Fruit fly (Drosophila melanogaster) whole organism, embryonic: ENCODE measurements around the gene bnl.

ENCODE experiments used
- Asciz ChIP-seq: fragments of 200-800 bp; sonication (Bioruptor generic); optimal IDR thresholded peaks from 2 replicates; lab custom pipeline; 2017; ENCODE audit warnings: missing biosample characterization, mild to moderate bottlenecking, missing genetic modification characterization, missing genetic modification reagents
- Atf-2 ChIP-seq: fragments of 200-800 bp; sonication (Bioruptor generic); optimal IDR thresholded peaks from 2 replicates; lab custom pipeline; 2016; ENCODE audit warnings: missing biosample characterization, missing genetic modification characterization
- Atf3 ChIP-seq: fragments of 200-800 bp; sonication (Bioruptor generic); optimal IDR thresholded peaks from 3 replicates; lab custom pipeline; 2016; ENCODE audit warnings: missing biosample characterization, missing genetic modification characterization
- Bteb2 ChIP-seq: fragments of 200-800 bp; sonication (Bioruptor generic); optimal IDR thresholded peaks from 2 replicates; lab custom pipeline; 2016; ENCODE audit warnings: missing biosample characterization, missing genetic modification characterization
- CG12104 ChIP-seq: fragments of 200-800 bp; sonication (Bioruptor generic); optimal IDR thresholded peaks from 3 replicates; lab custom pipeline; 2016; ENCODE audit warnings: missing biosample characterization, missing genetic modification characterization
- CG1233 ChIP-seq: fragments of 200-800 bp; sonication (Bioruptor generic); optimal IDR thresholded peaks from 4 replicates; lab custom pipeline; 2018; ENCODE audit warnings: missing biosample characterization, mild to moderate bottlenecking, missing genetic modification characterization
- CG12659 ChIP-seq: fragments of 200-800 bp; sonication (Bioruptor generic); optimal IDR thresholded peaks from 3 replicates; lab custom pipeline; 2017; ENCODE audit warnings: mild to moderate bottlenecking, missing biosample characterization, missing genetic modification reagents, missing genetic modification characterization
- CG13424 ChIP-seq: fragments of 200-800 bp; sonication (Bioruptor generic); optimal IDR thresholded peaks from 2 replicates; lab custom pipeline; 2019; ENCODE audit warnings: missing biosample characterization, mild to moderate bottlenecking, missing genetic modification characterization, moderate library complexity
- CG13775 ChIP-seq: fragments of 200-800 bp; sonication (Bioruptor generic); optimal IDR thresholded peaks from 3 replicates; lab custom pipeline; 2017; ENCODE audit warnings: missing biosample characterization, mild to moderate bottlenecking, missing genetic modification characterization
- CG14441 ChIP-seq: fragments of 200-800 bp; sonication (Bioruptor generic); IDR thresholded peaks from 2 replicates; pipeline ENCODE4 v1.3.6; 2022; ENCODE audit warnings: missing biosample characterization, missing genetic modification characterization
- CG15269 ChIP-seq: fragments of 200-800 bp; sonication (Bioruptor generic); optimal IDR thresholded peaks from 2 replicates; lab custom pipeline; 2018; ENCODE audit warnings: missing biosample characterization, mild to moderate bottlenecking, missing genetic modification characterization, moderate library complexity
- CG17186 ChIP-seq: fragments of 200-800 bp; sonication (Bioruptor generic); optimal IDR thresholded peaks from 3 replicates; lab custom pipeline; 2017; ENCODE audit warnings: missing biosample characterization, missing genetic modification reagents, missing genetic modification characterization
- CG17829 ChIP-seq: fragments of 200-800 bp; optimal IDR thresholded peaks from 2 replicates; lab custom pipeline; 2019; ENCODE audit warnings: missing biosample characterization, mild to moderate bottlenecking, missing genetic modification characterization, moderate library complexity
- CG2875 ChIP-seq: fragments of 200-800 bp; sonication (Bioruptor generic); optimal IDR thresholded peaks from 2 replicates; lab custom pipeline; 2017; ENCODE audit warnings: missing biosample characterization, mild to moderate bottlenecking, missing genetic modification characterization, missing genetic modification reagents
- CG3065 ChIP-seq: fragments of 200-800 bp; sonication (Bioruptor generic); optimal IDR thresholded peaks from 2 replicates; lab custom pipeline; 2016; ENCODE audit warnings: missing biosample characterization, missing genetic modification characterization
- CG33213 ChIP-seq: fragments of 200-800 bp; sonication (Bioruptor generic); optimal IDR thresholded peaks from 3 replicates; lab custom pipeline; 2016; ENCODE audit warnings: missing biosample characterization, missing genetic modification characterization
- CG4730 ChIP-seq: fragments of 200-800 bp; sonication (Bioruptor generic); IDR thresholded peaks from 2 replicates; pipeline ENCODE4 v1.3.6; 2022; ENCODE audit warnings: missing biosample characterization, missing genetic modification characterization
- CG6254 ChIP-seq: fragments of 200-800 bp; sonication (Bioruptor generic); optimal IDR thresholded peaks from 3 replicates; lab custom pipeline; 2017; ENCODE audit warnings: mild to moderate bottlenecking, missing biosample characterization, missing genetic modification reagents, missing genetic modification characterization
- CG6272 ChIP-seq: fragments of 200-800 bp; sonication (Bioruptor generic); IDR thresholded peaks from 2 replicates; pipeline ENCODE4 v1.3.6; 2022; ENCODE audit warnings: missing biosample characterization, missing genetic modification characterization
- CG7745 ChIP-seq: fragments of 200-800 bp; sonication (Bioruptor generic); optimal IDR thresholded peaks from 2 replicates; lab custom pipeline; 2018; ENCODE audit warnings: missing biosample characterization, mild to moderate bottlenecking, missing genetic modification characterization, moderate library complexity
- CG8944 ChIP-seq: fragments of 200-800 bp; sonication (Bioruptor generic); optimal IDR thresholded peaks from 3 replicates; lab custom pipeline; 2016; ENCODE audit warnings: missing biosample characterization, missing genetic modification characterization
- CG9609 ChIP-seq: fragments of 200-800 bp; sonication (Bioruptor generic); optimal IDR thresholded peaks from 3 replicates; lab custom pipeline; 2016; ENCODE audit warnings: missing biosample characterization, missing genetic modification characterization
- Dad ChIP-seq: fragments of 200-800 bp; sonication (Bioruptor generic); optimal IDR thresholded peaks from 3 replicates; lab custom pipeline; 2016; ENCODE audit warnings: missing biosample characterization, missing genetic modification characterization
- Dip2 ChIP-seq: fragments of 200-800 bp; sonication (Bioruptor generic); IDR thresholded peaks from 2 replicates; pipeline ENCODE4 v1.3.6; 2022; ENCODE audit warnings: missing biosample characterization, missing genetic modification characterization
- Doc2 ChIP-seq: fragments of 200-800 bp; sonication (Bioruptor generic); IDR thresholded peaks from 2 replicates; pipeline ENCODE4 v1.3.6; 2022; ENCODE audit warnings: missing biosample characterization, missing genetic modification characterization
- Dref ChIP-seq: fragments of 200-800 bp; sonication (Bioruptor generic); IDR thresholded peaks from 2 replicates; pipeline ENCODE4 v1.3.6; 2022; ENCODE audit warnings: missing biosample characterization, missing genetic modification characterization
- Ets65A ChIP-seq: fragments of 200-800 bp; sonication (Bioruptor generic); peaks from one replicate; lab custom pipeline; 2016; ENCODE audit warnings: missing biosample characterization, missing genetic modification characterization
- Gug ChIP-seq: fragments of 200-800 bp; sonication (Bioruptor generic); IDR thresholded peaks from 4 replicates; pipeline ENCODE4 v1.3.6; 2022; ENCODE audit warnings: missing biosample characterization, missing genetic modification characterization
- Lpt ChIP-seq: fragments of >200 bp; optimal IDR thresholded peaks from 2 replicates; lab custom pipeline; 2018; ENCODE audit warnings: missing biosample characterization, missing genetic modification characterization
- Sox100B ChIP-seq: fragments of 200-800 bp; sonication (Bioruptor generic); optimal IDR thresholded peaks from 3 replicates; lab custom pipeline; 2018; ENCODE audit warnings: missing biosample characterization, mild to moderate bottlenecking, missing genetic modification characterization
- Taf1 ChIP-seq: fragments of 200-800 bp; sonication (Bioruptor generic); IDR thresholded peaks from 2 replicates; pipeline ENCODE4 v1.3.6; 2022; ENCODE audit warnings: missing biosample characterization, missing genetic modification characterization
- ara ChIP-seq: fragments of 200-800 bp; sonication (Bioruptor generic); IDR thresholded peaks from 2 replicates; pipeline ENCODE4 v1.3.6; 2022; ENCODE audit warnings: missing biosample characterization, missing genetic modification characterization
- crc ChIP-seq: fragments of 200-800 bp; sonication (Bioruptor generic); optimal IDR thresholded peaks from 2 replicates; lab custom pipeline; 2016; ENCODE audit warnings: missing biosample characterization, missing genetic modification characterization
- croc ChIP-seq: fragments of 200-800 bp; sonication (Bioruptor generic); conservative IDR thresholded peaks from 3 replicates; pipeline ENCODE4 v1.3.6; 2022; ENCODE audit warnings: missing biosample characterization, missing genetic modification characterization
- dpn ChIP-seq, 2 experiments: fragments of 200-800 bp; sonication (Bioruptor generic); optimal IDR thresholded peaks; 3 replicates each; lab custom pipeline; 2016; ENCODE audit warnings: missing biosample characterization in 2 of 2, missing genetic modification characterization in 2 of 2
- esg ChIP-seq: fragments of 200-800 bp; sonication (Bioruptor generic); conservative IDR thresholded peaks from 2 replicates; pipeline ENCODE4 v1.3.6; 2022; ENCODE audit warnings: missing biosample characterization, missing genetic modification characterization
- exex ChIP-seq: fragments of 200-800 bp; sonication (Bioruptor generic); optimal IDR thresholded peaks from 4 replicates; lab custom pipeline; 2018; ENCODE audit warnings: missing biosample characterization, mild to moderate bottlenecking, missing genetic modification characterization, moderate library complexity
- fd102C ChIP-seq: fragments of 200-800 bp; sonication (Bioruptor generic); optimal IDR thresholded peaks from 2 replicates; lab custom pipeline; 2018; ENCODE audit warnings: missing biosample characterization, mild to moderate bottlenecking, missing genetic modification characterization, moderate library complexity
- gem ChIP-seq: fragments of 200-800 bp; sonication (Bioruptor generic); optimal IDR thresholded peaks from 2 replicates; lab custom pipeline; 2019; ENCODE audit warnings: missing biosample characterization, mild to moderate bottlenecking, missing genetic modification characterization, moderate library complexity
- gsb ChIP-seq: fragments of 200-800 bp; sonication (Bioruptor generic); IDR thresholded peaks from 2 replicates; pipeline ENCODE4 v1.3.6; 2022; ENCODE audit warnings: missing biosample characterization, missing genetic modification characterization
- gt ChIP-seq: fragments of 200-800 bp; sonication (Bioruptor generic); IDR thresholded peaks from 2 replicates; pipeline ENCODE4 v1.3.6; 2022; ENCODE audit warnings: missing biosample characterization, missing genetic modification characterization
- her ChIP-seq: fragments of 200-800 bp; sonication (Bioruptor generic); optimal IDR thresholded peaks from 2 replicates; lab custom pipeline; 2016; ENCODE audit warnings: missing biosample characterization, missing genetic modification characterization
- kay ChIP-seq: fragments of 200-800 bp; sonication (Bioruptor generic); optimal IDR thresholded peaks from 2 replicates; lab custom pipeline; 2016; ENCODE audit warnings: missing biosample characterization, missing genetic modification characterization
- mam ChIP-seq: fragments of 200-800 bp; sonication (Bioruptor generic); optimal IDR thresholded peaks from 3 replicates; lab custom pipeline; 2016; ENCODE audit warnings: missing biosample characterization, missing genetic modification characterization
- pan ChIP-seq, 4 experiments: fragments of >200 bp in 3 of 4; fragments of 200-800 bp in 1 of 4; sonication (Bioruptor generic) in 1 of 4; optimal IDR thresholded peaks in 3 of 4; IDR thresholded peaks in 1 of 4; 2 replicates each; pipeline versions ENCODE4 v1.3.6 to Lab custom; 2017 to 2022; ENCODE audit warnings: missing biosample characterization in 2 of 4, missing genetic modification characterization in 2 of 4, mixed read lengths in 1 of 4
- sc ChIP-seq, 3 experiments: fragments of >200 bp in 2 of 3; fragments of 200-800 bp in 1 of 3; sonication (Bioruptor generic) in 1 of 3; optimal IDR thresholded peaks; 2 replicates in 2 of 3; 3 replicates in 1 of 3; lab custom pipeline; 2017; ENCODE audit warnings: mild to moderate bottlenecking in 1 of 3, missing biosample characterization in 1 of 3, missing genetic modification characterization in 1 of 3, missing genetic modification reagents in 1 of 3
- schlank ChIP-seq: fragments of 200-800 bp; sonication (Bioruptor generic); optimal IDR thresholded peaks from 2 replicates; lab custom pipeline; 2018; ENCODE audit warnings: missing biosample characterization, mild to moderate bottlenecking, missing genetic modification characterization
- slbo ChIP-seq: fragments of 200-800 bp; sonication (Bioruptor generic); IDR thresholded peaks from 2 replicates; pipeline ENCODE4 v1.3.6; 2022; ENCODE audit warnings: missing biosample characterization, missing genetic modification characterization
- toy ChIP-seq: fragments of 200-800 bp; sonication (Bioruptor generic); IDR thresholded peaks from 2 replicates; pipeline ENCODE4 v1.3.6; 2022; ENCODE audit warnings: missing biosample characterization, missing genetic modification characterization
- trem ChIP-seq: fragments of 200-800 bp; optimal IDR thresholded peaks from 3 replicates; lab custom pipeline; 2019; ENCODE audit warnings: missing biosample characterization, mild to moderate bottlenecking, missing genetic modification characterization, moderate library complexity

bnl gene

DNA sequence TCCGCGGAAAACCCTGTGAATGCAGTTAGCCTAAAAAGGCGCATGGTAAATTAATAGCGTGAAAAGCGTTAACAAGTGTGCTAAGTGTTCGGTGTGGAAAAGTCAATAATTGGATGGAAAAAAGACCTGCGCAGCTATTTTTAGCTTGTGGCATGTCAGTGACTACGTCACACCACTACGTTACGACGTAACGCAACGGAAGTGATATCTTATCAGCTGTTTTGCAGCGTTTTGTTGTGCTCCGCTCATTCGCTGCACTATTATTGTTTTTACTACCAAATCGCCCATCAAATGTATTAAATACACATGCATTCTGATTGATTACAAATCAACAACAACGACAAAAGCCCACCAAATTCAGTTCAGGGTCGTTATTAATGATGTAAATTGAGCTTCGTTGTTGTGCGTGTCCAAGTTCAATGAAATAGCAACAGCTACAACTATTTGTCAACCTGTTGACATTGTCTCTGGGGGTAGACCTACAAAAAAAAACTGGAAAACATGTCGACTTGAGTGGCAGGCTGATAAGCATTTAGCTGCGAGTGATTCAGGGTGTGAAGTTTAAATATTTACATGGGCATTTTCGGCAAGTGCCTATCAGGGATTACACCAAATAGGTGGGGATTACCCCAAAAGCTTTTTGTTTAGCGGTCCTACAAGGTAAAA lies 11.1 kb upstream of the bnl start (continued):
- TF ChIP-seq CG6272 (GFP tag; lab: Robert Waterston, UW), result no peak
- TF ChIP-seq CG13775, result no peak
- no peak for TF ChIP-seq CG17186 (GFP tag; lab: Kevin White, UChicago)
- TF ChIP-seq slbo (GFP tag; lab: Robert Waterston, UW), result no peak
- TF ChIP-seq Atf-2 (GFP tag; lab: Kevin White, UChicago), result peak; percentile 9
- no peak for TF ChIP-seq croc (GFP tag; lab: Robert Waterston, UW)
- TF ChIP-seq Taf1 (GFP tag; lab: Robert Waterston, UW), result no peak
- TF ChIP-seq CG9609, result no peak
- TF ChIP-seq CG33213 (GFP tag; lab: Kevin White, UChicago), result no peak
- TF ChIP-seq CG7745 (tag; lab: Kevin White, UChicago), result no peak
- TF ChIP-seq exex (tag; lab: Kevin White, UChicago), result peak; percentile 23
- TF ChIP-seq CG15269 (tag; lab: Kevin White, UChicago), result peak; percentile 51
- TF ChIP-seq CG17829 (tag; lab: Kevin White, UChicago), result peak; percentile 6
- TF ChIP-seq CG13424 (tag; lab: Kevin White, UChicago), result peak; percentile 65
- no peak for TF ChIP-seq esg (GFP tag; lab: Robert Waterston, UW)
- TF ChIP-seq CG8944 (GFP tag; lab: Kevin White, UChicago), result no peak
- no peak for TF ChIP-seq Doc2 (GFP tag; lab: Robert Waterston, UW)
- TF ChIP-seq CG12104, result no peak
- peak; percentile 53 for TF ChIP-seq CG2875
- no peak for TF ChIP-seq Ets65A
- no peak for TF ChIP-seq CG14441 (GFP tag; lab: Robert Waterston, UW)
- TF ChIP-seq sc (optimal IDR thresholded peaks at IDR 0.05; lab: Kevin White, UChicago), result no peak
- peak; percentile 12 for TF ChIP-seq sc (GFP tag; optimal IDR thresholded peaks at IDR 0.05; lab: Kevin White, UChicago)
- peak; percentile 8; the same call in 1 of the 2 replicates for TF ChIP-seq ara
- peak; percentile 32 for TF ChIP-seq Asciz (GFP tag; lab: Kevin White, UChicago)
- TF ChIP-seq mam (GFP tag; lab: Kevin White, UChicago), result no peak
- no peak for TF ChIP-seq her (GFP tag; lab: Kevin White, UChicago)
- no peak for TF ChIP-seq toy (GFP tag; lab: Robert Waterston, UW)
- no peak for TF ChIP-seq gsb
- no peak for TF ChIP-seq CG3065 (GFP tag; lab: Kevin White, UChicago)
- TF ChIP-seq kay (GFP tag; lab: Kevin White, UChicago), result no peak
- no peak for TF ChIP-seq fd102C (GFP tag; lab: Kevin White, UChicago)
- TF ChIP-seq Lpt (GFP tag; lab: Kevin White, UChicago), result no peak
- no peak for TF ChIP-seq Bteb2
- TF ChIP-seq schlank (tag; lab: Kevin White, UChicago), result peak; percentile 33
- no peak for TF ChIP-seq Dref
- no peak for TF ChIP-seq CG6254 (GFP tag; lab: Kevin White, UChicago)
- no peak for TF ChIP-seq CG4730 (GFP tag; lab: Robert Waterston, UW)
- no peak for TF ChIP-seq gem (tag; lab: Kevin White, UChicago)
- TF ChIP-seq crc (GFP tag; lab: Kevin White, UChicago), result no peak
- TF ChIP-seq Sox100B, result peak; percentile 41
- TF ChIP-seq CG12659 (GFP tag; lab: Kevin White, UChicago), result no peak
- no peak for TF ChIP-seq dpn (GFP tag; optimal IDR thresholded peaks at IDR 0.05; lab: Kevin White, UChicago)
- TF ChIP-seq Atf3 (GFP tag; lab: Kevin White, UChicago), result no peak
- TF ChIP-seq CG1233 (GFP tag; lab: Kevin White, UChicago), result no peak
- no peak for TF ChIP-seq gt (GFP tag; lab: Robert Waterston, UW)
- peak; percentile 5 for TF ChIP-seq trem (tag; lab: Kevin White, UChicago)
- no peak for TF ChIP-seq Dip2 (GFP tag; lab: Robert Waterston, UW)
- TF ChIP-seq Dad (GFP tag; lab: Kevin White, UChicago), result no peak
- TF ChIP-seq pan (optimal IDR thresholded peaks at IDR 0.05; lab: Kevin White, UChicago), result no peak
- peak in 1 of 2 experiments; percentile 40 for TF ChIP-seq pan (GFP tag; optimal IDR thresholded peaks at IDR 0.05 in 1 of 2, IDR thresholded peaks at IDR 0.05 in 1 of 2)
- TF ChIP-seq Gug (GFP tag; lab: Robert Waterston, UW), result no peak
